Worm (Caenorhabditis elegans) whole organism, L4/young adult: Measurements from ENCODE around the gene algn-8.

Experiments used
- dao-5 ChIP-seq: sonication (generic microtip); optimal IDR thresholded peaks from 2 replicates; lab custom pipeline; 2016; ENCODE audit warnings: missing genotype, missing genetic modification characterization, moderate library complexity, missing compliant biosample characterization
- him-1 ChIP-seq: sonication (generic microtip); optimal IDR thresholded peaks from 2 replicates; lab custom pipeline; 2016; ENCODE audit warnings: missing genotype, missing genetic modification reagents, missing genetic modification characterization, missing compliant biosample characterization

ce11 chrII:9916177-9916576, 29.9 kb upstream of the algn-8 start, which contains the start of gene F26C11.4:
- TF ChIP-seq dao-5 (tag; lab: Kevin White, UChicago), result no peak
- TF ChIP-seq him-1 (tag; lab: Kevin White, UChicago), result no peak
